Fruit fly (Drosophila melanogaster) whole organism, embryonic: Measurements from ENCODE around the gene CG18766.
A peak's percentile ranks its signal among the peaks of the same experiment; 100 is the strongest.

Source experiments
- Antp ChIP-seq: fragments of 200-800 bp; sonication (Bioruptor generic); optimal IDR thresholded peaks from 3 replicates; lab custom pipeline; 2016; ENCODE audit warnings: missing biosample characterization, missing genetic modification characterization
- Asciz ChIP-seq: fragments of 200-800 bp; sonication (Bioruptor generic); optimal IDR thresholded peaks from 2 replicates; lab custom pipeline; 2017; ENCODE audit warnings: missing biosample characterization, mild to moderate bottlenecking, missing genetic modification characterization, missing genetic modification reagents
- CG10321 ChIP-seq: fragments of 200-800 bp; sonication (Bioruptor generic); IDR thresholded peaks from 2 replicates; pipeline ENCODE4 v1.3.6; 2022; ENCODE audit warnings: missing biosample characterization, missing genetic modification characterization
- CG10462 ChIP-seq: fragments of 200-800 bp; sonication (Bioruptor generic); optimal IDR thresholded peaks from 2 replicates; lab custom pipeline; 2016; ENCODE audit warnings: missing biosample characterization, missing genetic modification characterization
- CG10654 ChIP-seq: fragments of 200-800 bp; sonication (Bioruptor generic); optimal IDR thresholded peaks from 2 replicates; lab custom pipeline; 2016; ENCODE audit warnings: missing biosample characterization, missing genetic modification characterization
- CG11398 ChIP-seq: fragments of 200-800 bp; sonication (Bioruptor generic); optimal IDR thresholded peaks from 2 replicates; lab custom pipeline; 2016; ENCODE audit warnings: missing biosample characterization, missing genetic modification characterization
- CG12659 ChIP-seq: fragments of 200-800 bp; sonication (Bioruptor generic); optimal IDR thresholded peaks from 3 replicates; lab custom pipeline; 2017; ENCODE audit warnings: mild to moderate bottlenecking, missing biosample characterization, missing genetic modification reagents, missing genetic modification characterization
- CG13123 ChIP-seq: fragments of 200-800 bp; sonication (Bioruptor generic); optimal IDR thresholded peaks from 2 replicates; lab custom pipeline; 2016; ENCODE audit warnings: missing biosample characterization, missing genetic modification characterization
- CG14710 ChIP-seq: fragments of 200-800 bp; sonication (Bioruptor generic); optimal IDR thresholded peaks from 3 replicates; lab custom pipeline; 2019; ENCODE audit warnings: missing biosample characterization, mild to moderate bottlenecking, missing genetic modification characterization, moderate library complexity
- CG15696 ChIP-seq: fragments of 200-800 bp; sonication (Bioruptor generic); optimal IDR thresholded peaks from 2 replicates; lab custom pipeline; 2019; ENCODE audit warnings: missing biosample characterization, mild to moderate bottlenecking, missing genetic modification characterization, moderate library complexity
- CG2712 ChIP-seq: fragments of 200-800 bp; optimal IDR thresholded peaks from 3 replicates; lab custom pipeline; 2019; ENCODE audit warnings: missing biosample characterization, mild to moderate bottlenecking, missing genetic modification characterization, moderate library complexity
- CG3281 ChIP-seq: fragments of 200-800 bp; sonication (Bioruptor generic); optimal IDR thresholded peaks from 3 replicates; lab custom pipeline; 2017; ENCODE audit warnings: missing biosample characterization, mild to moderate bottlenecking, missing genetic modification characterization
- CG5245 ChIP-seq: fragments of 200-800 bp; sonication (Bioruptor generic); optimal IDR thresholded peaks from 3 replicates; lab custom pipeline; 2016; ENCODE audit warnings: missing biosample characterization, missing genetic modification characterization
- CG6654 ChIP-seq: fragments of 200-800 bp; sonication (Bioruptor generic); optimal IDR thresholded peaks from 2 replicates; lab custom pipeline; 2017; ENCODE audit warnings: missing biosample characterization, mild to moderate bottlenecking, missing genetic modification characterization
- CG7786 ChIP-seq: fragments of 200-800 bp; sonication (Bioruptor generic); optimal IDR thresholded peaks from 2 replicates; lab custom pipeline; 2016; ENCODE audit warnings: missing biosample characterization, missing genetic modification characterization
- CG8478 ChIP-seq: fragments of >200 bp; optimal IDR thresholded peaks from 2 replicates; lab custom pipeline; 2018
- Eip74EF ChIP-seq, 2 experiments: fragments of 200-800 bp in 1 of 2; fragments of >200 bp in 1 of 2; sonication (Bioruptor generic) in 1 of 2; optimal IDR thresholded peaks; 2 replicates each; lab custom pipeline; 2017 to 2019; ENCODE audit warnings: missing biosample characterization in 2 of 2, missing genetic modification characterization in 2 of 2, mild to moderate bottlenecking in 1 of 2, moderate library complexity in 1 of 2
- Fer1 ChIP-seq: fragments of 200-800 bp; sonication (Bioruptor generic); optimal IDR thresholded peaks from 2 replicates; lab custom pipeline; 2017; ENCODE audit warnings: missing biosample characterization, mild to moderate bottlenecking, missing genetic modification characterization
- Fer2 ChIP-seq: fragments of 200-800 bp; sonication (Bioruptor generic); optimal IDR thresholded peaks from 2 replicates; lab custom pipeline; 2018; ENCODE audit warnings: missing biosample characterization, mild to moderate bottlenecking, missing genetic modification characterization, moderate library complexity
- HHEX ChIP-seq: fragments of 200-800 bp; sonication (Bioruptor generic); optimal IDR thresholded peaks from 3 replicates; lab custom pipeline; 2017; ENCODE audit warnings: missing biosample characterization, mild to moderate bottlenecking, missing genetic modification characterization, missing genetic modification reagents
- Hmx ChIP-seq: fragments of 200-800 bp; sonication (Bioruptor generic); optimal IDR thresholded peaks from 2 replicates; lab custom pipeline; 2016; ENCODE audit warnings: missing biosample characterization, missing genetic modification characterization
- Hr39 ChIP-seq: fragments of >200 bp; optimal IDR thresholded peaks from 2 replicates; lab custom pipeline; 2017
- Mad ChIP-seq: fragments of 200-800 bp; sonication (Bioruptor generic); optimal IDR thresholded peaks from 2 replicates; lab custom pipeline; 2016; ENCODE audit warnings: missing biosample characterization, missing genetic modification characterization
- Neu2 ChIP-seq: fragments of 200-800 bp; sonication (Bioruptor generic); optimal IDR thresholded peaks from 3 replicates; lab custom pipeline; 2016; ENCODE audit warnings: missing biosample characterization, missing genetic modification characterization, borderline replicate concordance
- Side ChIP-seq: fragments of 200-800 bp; sonication (Bioruptor generic); optimal IDR thresholded peaks from 2 replicates; lab custom pipeline; 2016; ENCODE audit warnings: missing biosample characterization, missing genetic modification characterization
- Sox100B ChIP-seq: fragments of 200-800 bp; sonication (Bioruptor generic); optimal IDR thresholded peaks from 3 replicates; lab custom pipeline; 2018; ENCODE audit warnings: missing biosample characterization, mild to moderate bottlenecking, missing genetic modification characterization
- Ssrp ChIP-seq: fragments of 200-800 bp; sonication (Bioruptor generic); optimal IDR thresholded peaks from 2 replicates; lab custom pipeline; 2018; ENCODE audit warnings: missing biosample characterization, mild to moderate bottlenecking, missing genetic modification characterization, moderate library complexity
- Stat92E ChIP-seq, 3 experiments: fragments of >200 bp in 2 of 3; fragments of 200-800 bp in 1 of 3; sonication (Bioruptor generic) in 1 of 3; optimal IDR thresholded peaks; 2 replicates each; lab custom pipeline; 2017 to 2019; ENCODE audit warnings: missing biosample characterization in 3 of 3, missing genetic modification characterization in 3 of 3, mild to moderate bottlenecking in 1 of 3, moderate library complexity in 1 of 3
- YL-1 ChIP-seq: fragments of 200-800 bp; sonication (Bioruptor generic); optimal IDR thresholded peaks from 3 replicates; lab custom pipeline; 2017; ENCODE audit warnings: missing biosample characterization, mild to moderate bottlenecking, missing genetic modification characterization
- ase ChIP-seq: fragments of 200-800 bp; sonication (Bioruptor generic); IDR thresholded peaks from 3 replicates; pipeline ENCODE4 v1.3.6; 2022; ENCODE audit warnings: missing biosample characterization, missing genetic modification characterization
- chif ChIP-seq, 2 experiments: fragments of 200-800 bp; sonication (Bioruptor generic); optimal IDR thresholded peaks; 3 replicates each; lab custom pipeline; 2016; ENCODE audit warnings: missing biosample characterization in 2 of 2, missing genetic modification characterization in 2 of 2
- ci ChIP-seq: fragments of 200-800 bp; sonication (Bioruptor generic); IDR thresholded peaks from 3 replicates; pipeline ENCODE4 v1.3.6; 2022; ENCODE audit warnings: missing biosample characterization, missing genetic modification characterization
- dati ChIP-seq: fragments of 200-800 bp; sonication (Bioruptor generic); IDR thresholded peaks from 2 replicates; pipeline ENCODE4 v1.3.6; 2022; ENCODE audit warnings: missing biosample characterization, missing genetic modification characterization
- disco-r ChIP-seq: fragments of 200-800 bp; sonication (Bioruptor generic); optimal IDR thresholded peaks from 2 replicates; lab custom pipeline; 2016; ENCODE audit warnings: missing biosample characterization, missing genetic modification characterization
- ems ChIP-seq: fragments of 200-800 bp; sonication (Bioruptor generic); optimal IDR thresholded peaks from 3 replicates; lab custom pipeline; 2016; ENCODE audit warnings: missing biosample characterization, missing genetic modification characterization
- fd102C ChIP-seq: fragments of 200-800 bp; sonication (Bioruptor generic); optimal IDR thresholded peaks from 2 replicates; lab custom pipeline; 2018; ENCODE audit warnings: missing biosample characterization, mild to moderate bottlenecking, missing genetic modification characterization, moderate library complexity
- gem ChIP-seq: fragments of 200-800 bp; sonication (Bioruptor generic); optimal IDR thresholded peaks from 2 replicates; lab custom pipeline; 2019; ENCODE audit warnings: missing biosample characterization, mild to moderate bottlenecking, missing genetic modification characterization, moderate library complexity
- jigr1 ChIP-seq: fragments of 200-800 bp; sonication (Bioruptor generic); IDR thresholded peaks from 3 replicates; pipeline ENCODE4 v1.3.6; 2022; ENCODE audit warnings: missing biosample characterization, missing genetic modification characterization
- kay ChIP-seq: fragments of 200-800 bp; sonication (Bioruptor generic); optimal IDR thresholded peaks from 2 replicates; lab custom pipeline; 2016; ENCODE audit warnings: missing biosample characterization, missing genetic modification characterization
- lab ChIP-seq: fragments of 200-800 bp; sonication (Bioruptor generic); optimal IDR thresholded peaks from 3 replicates; lab custom pipeline; 2017; ENCODE audit warnings: missing biosample characterization, missing genetic modification characterization, mild to moderate bottlenecking, moderate library complexity, missing genetic modification reagents
- nmo ChIP-seq: fragments of 200-800 bp; sonication (Bioruptor generic); optimal IDR thresholded peaks from 2 replicates; lab custom pipeline; 2018; ENCODE audit warnings: missing biosample characterization, mild to moderate bottlenecking, missing genetic modification characterization, moderate library complexity
- pan ChIP-seq, 4 experiments: fragments of >200 bp in 3 of 4; fragments of 200-800 bp in 1 of 4; sonication (Bioruptor generic) in 1 of 4; optimal IDR thresholded peaks in 3 of 4; IDR thresholded peaks in 1 of 4; 2 replicates each; pipeline versions ENCODE4 v1.3.6 to Lab custom; 2017 to 2022; ENCODE audit warnings: missing biosample characterization in 2 of 4, missing genetic modification characterization in 2 of 4, mixed read lengths in 1 of 4
- pum ChIP-seq: fragments of 200-800 bp; sonication (Bioruptor generic); optimal IDR thresholded peaks from 2 replicates; lab custom pipeline; 2016; ENCODE audit warnings: missing biosample characterization, missing genetic modification characterization
- sens-2 ChIP-seq: fragments of 200-800 bp; sonication (Bioruptor generic); IDR thresholded peaks from 2 replicates; pipeline ENCODE4 v1.3.6; 2022; ENCODE audit warnings: missing biosample characterization, missing genetic modification characterization
- sim ChIP-seq: fragments of 200-800 bp; sonication (Bioruptor generic); IDR thresholded peaks from 2 replicates; pipeline ENCODE4 v1.3.6; 2022; ENCODE audit warnings: missing biosample characterization, missing genetic modification characterization
- slou ChIP-seq: fragments of 200-800 bp; sonication (Bioruptor generic); optimal IDR thresholded peaks from 3 replicates; lab custom pipeline; 2016; ENCODE audit warnings: missing biosample characterization, missing genetic modification characterization
- sr ChIP-seq: fragments of 200-800 bp; sonication (Bioruptor generic); IDR thresholded peaks from 3 replicates; pipeline ENCODE4 v1.3.6; 2022; ENCODE audit warnings: missing biosample characterization, missing genetic modification characterization
- tx ChIP-seq: fragments of 200-800 bp; sonication (Bioruptor generic); optimal IDR thresholded peaks from 2 replicates; lab custom pipeline; 2016; ENCODE audit warnings: missing biosample characterization, missing genetic modification characterization
- usp ChIP-seq: fragments of >200 bp; optimal IDR thresholded peaks from 2 replicates; lab custom pipeline; 2017; ENCODE audit warnings: missing biosample characterization, missing genetic modification characterization

The CG18766 gene

dm6 chr3R:27253136-27253920 lies 8.3 kb upstream of the CG18766 start, which contains the start of gene pll (continued):
- TF ChIP-seq CG10462 (GFP tag; lab: Kevin White, UChicago) = peak; percentile 41
- TF ChIP-seq usp = no peak
- peak in 1 of 3 experiments; percentile 64 for TF ChIP-seq Stat92E (GFP tag; optimal IDR thresholded peaks at IDR 0.05; lab: Kevin White, UChicago)
- no peak for TF ChIP-seq gem
- peak; percentile 55; the same call in 1 of the 2 replicates for TF ChIP-seq sens-2
- no peak for TF ChIP-seq pan (optimal IDR thresholded peaks at IDR 0.05; lab: Kevin White, UChicago)
- TF ChIP-seq pan (GFP tag; optimal IDR thresholded peaks at IDR 0.05 in 1 of 2, IDR thresholded peaks at IDR 0.05 in 1 of 2) = peak in 1 of 2 experiments; percentile 94
- TF ChIP-seq disco-r (GFP tag; lab: Kevin White, UChicago) = no peak
- peak; percentile 68 for TF ChIP-seq Mad (GFP tag; lab: Kevin White, UChicago)
- TF ChIP-seq sr = peak; percentile 63; the same call in 2 of the 3 replicates
- no peak for TF ChIP-seq CG8478 (lab: Kevin White, UChicago)
- peak; percentile 65 for TF ChIP-seq dati (GFP tag; lab: Robert Waterston, UW)
- no peak for TF ChIP-seq fd102C
- TF ChIP-seq CG5245 = peak; percentile 62
- peak; percentile 72 for TF ChIP-seq Fer1 (GFP tag; lab: Kevin White, UChicago)
- TF ChIP-seq YL-1 (GFP tag; lab: Kevin White, UChicago) = peak; percentile 74
- peak; percentile 93 for TF ChIP-seq CG12659 (GFP tag; lab: Kevin White, UChicago)
- peak; percentile 69 to 74 for TF ChIP-seq chif (GFP tag; optimal IDR thresholded peaks at IDR 0.05; lab: Kevin White, UChicago)
- no peak for TF ChIP-seq Eip74EF (GFP tag; optimal IDR thresholded peaks at IDR 0.05; lab: Kevin White, UChicago)
- TF ChIP-seq Sox100B (GFP tag; lab: Kevin White, UChicago) = no peak
- peak; percentile 61 for TF ChIP-seq Hmx (GFP tag; lab: Kevin White, UChicago)
- peak; percentile 66 for TF ChIP-seq Fer2 (tag; lab: Kevin White, UChicago)
- TF ChIP-seq pum = peak; percentile 58
- peak; percentile 95 for TF ChIP-seq ase (GFP tag; lab: Robert Waterston, UW)
- TF ChIP-seq CG10654 (GFP tag; lab: Kevin White, UChicago) = peak; percentile 75
- peak; percentile 91 for TF ChIP-seq ci (GFP tag; lab: Robert Waterston, UW)
- peak; percentile 79 for TF ChIP-seq CG13123
- peak; percentile 32 for TF ChIP-seq Antp
- TF ChIP-seq CG7786 = peak; percentile 57
- TF ChIP-seq Neu2 (GFP tag; lab: Kevin White, UChicago) = no peak
- peak; percentile 86 for TF ChIP-seq lab
- TF ChIP-seq Ssrp (tag; lab: Kevin White, UChicago) = peak; percentile 70
- peak; percentile 58 for TF ChIP-seq CG15696 (tag; lab: Kevin White, UChicago)
- peak; percentile 41 for TF ChIP-seq Side (GFP tag; lab: Kevin White, UChicago)
- peak; percentile 51 for TF ChIP-seq HHEX (GFP tag; lab: Kevin White, UChicago)
- peak; percentile 90 for TF ChIP-seq CG2712
- TF ChIP-seq ems (GFP tag; lab: Kevin White, UChicago) = peak; percentile 66
- TF ChIP-seq sim (GFP tag; lab: Robert Waterston, UW) = no peak
- TF ChIP-seq CG14710 = peak; percentile 86
- peak; percentile 65 for TF ChIP-seq kay (GFP tag; lab: Kevin White, UChicago)
- TF ChIP-seq CG11398 = no peak
- peak; percentile 89 for TF ChIP-seq nmo (GFP tag; lab: Kevin White, UChicago)
- no peak for TF ChIP-seq CG6654 (GFP tag; lab: Kevin White, UChicago)
- no peak for TF ChIP-seq Hr39
- peak; percentile 50 for TF ChIP-seq Asciz
- no peak for TF ChIP-seq jigr1 (GFP tag; lab: Robert Waterston, UW)
- peak; percentile 63 for TF ChIP-seq CG3281 (GFP tag; lab: Kevin White, UChicago)
- TF ChIP-seq tx (GFP tag; lab: Kevin White, UChicago) = peak; percentile 65
- 0 out of 2 replicates have a peak, but pooled peaks have one; percentile 45 for TF ChIP-seq CG10321
- peak; percentile 38 for TF ChIP-seq slou
